Worm (Caenorhabditis elegans): ENCODE data around the gene ent-4.
A peak's percentile ranks its signal among the peaks of the same experiment; 100 is the strongest.

Gene ent-4

DNA sequence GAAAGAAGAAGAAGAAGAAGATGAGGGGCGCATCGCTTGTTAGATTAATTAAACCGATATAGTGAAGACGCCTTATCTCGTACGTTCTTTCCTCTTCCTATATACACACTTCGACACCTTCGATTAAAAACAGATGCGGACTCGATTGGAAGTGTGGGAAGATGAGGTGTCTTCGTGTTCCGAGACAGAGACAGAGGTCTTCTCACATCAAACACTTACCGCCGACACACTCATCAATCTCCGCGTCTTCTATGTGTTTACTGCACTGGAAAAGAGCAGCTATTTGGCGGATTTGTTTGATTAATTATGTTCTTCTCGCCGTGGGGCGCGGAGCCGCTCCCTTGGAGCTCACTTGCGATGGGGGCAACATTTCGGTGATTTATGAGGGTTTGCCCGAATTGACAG lies 27.3 kb upstream of the ent-4 start (continued):
- TF ChIP-seq hlh-11 (tag; optimal IDR thresholded peaks at IDR 0.05), result peak; percentile 18
- no peak for TF ChIP-seq lin-38 (GFP tag; IDR thresholded peaks at IDR 0.05)
- TF ChIP-seq nhr-48 (tag; optimal IDR thresholded peaks at IDR 0.05), result no peak
- TF ChIP-seq arid-1 (GFP tag; conservative IDR thresholded peaks at IDR 0.05), result no peak
- TF ChIP-seq hmg-1.1 (GFP tag; IDR thresholded peaks at IDR 0.05), result no peak
- TF ChIP-seq nhr-11 (tag; optimal IDR thresholded peaks at IDR 0.05), result peak; percentile 56
- no peak for TF ChIP-seq F10B5.3 (tag; optimal IDR thresholded peaks at IDR 0.05)
- no peak for TF ChIP-seq daf-8 (GFP tag; IDR thresholded peaks at IDR 0.05)
- no peak for TF ChIP-seq pha-4 (GFP tag; IDR thresholded peaks at IDR 0.05)
- no peak for TF ChIP-seq pha-4 (tag; optimal IDR thresholded peaks at IDR 0.05)
- no peak for TF ChIP-seq nhr-6 (tag; optimal IDR thresholded peaks at IDR 0.05)
- peak in 1 of 2 experiments; percentile 44 for TF ChIP-seq daf-16 (GFP tag; optimal IDR thresholded peaks at IDR 0.05)
- TF ChIP-seq daf-16 (tag; optimal IDR thresholded peaks at IDR 0.05), result no peak
- TF ChIP-seq set-16 (GFP tag; IDR thresholded peaks at IDR 0.05), result no peak
- TF ChIP-seq nhr-42 (GFP tag; IDR thresholded peaks at IDR 0.05), result no peak
- TF ChIP-seq snpc-1.2 (GFP tag; IDR thresholded peaks at IDR 0.05), result no peak
- no peak for TF ChIP-seq dmd-9 (GFP tag; IDR thresholded peaks at IDR 0.05)
- TF ChIP-seq Y5F2A.4 (GFP tag; optimal IDR thresholded peaks at IDR 0.05), result no peak
- TF ChIP-seq ztf-11 (tag; optimal IDR thresholded peaks at IDR 0.05), result no peak
- no peak for TF ChIP-seq daf-12 (tag; optimal IDR thresholded peaks at IDR 0.05)

ce11 chrIV:13700847-13701246 lies 25.9 kb upstream of the ent-4 start:
- TF ChIP-seq lin-38 (GFP tag; IDR thresholded peaks at IDR 0.05) (no peak), ceh-20 (GFP tag; IDR thresholded peaks at IDR 0.05) (no peak), dmd-8 (GFP tag; IDR thresholded peaks at IDR 0.05) (no peak), dmd-6 (GFP tag; IDR thresholded peaks at IDR 0.05) (no peak), mep-1 (tag; optimal IDR thresholded peaks at IDR 0.05) (peak; percentile 16), set-16 (GFP tag; IDR thresholded peaks at IDR 0.05) (no peak), dve-1 (tag; optimal IDR thresholded peaks at IDR 0.05; ENCODE audit: insufficient read depth) (no peak), T20F7.1 (GFP tag; optimal IDR thresholded peaks at IDR 0.05) (no peak), aha-1 (tag) (peak; percentile 50), daf-12 (tag; optimal IDR thresholded peaks at IDR 0.05) (no peak), skn-1 (tag; optimal IDR thresholded peaks at IDR 0.05) (no peak), nhr-237 (tag; optimal IDR thresholded peaks at IDR 0.05) (no peak), ceh-44 (GFP tag; IDR thresholded peaks at IDR 0.05) (no peak), nhr-76 (tag; optimal IDR thresholded peaks at IDR 0.05) (no peak), lin-39 (tag; optimal IDR thresholded peaks at IDR 0.05) (no peak), hlh-11 (tag; optimal IDR thresholded peaks at IDR 0.05) (no peak), gei-8 (GFP tag; optimal IDR thresholded peaks at IDR 0.05) (no peak)

DNA sequence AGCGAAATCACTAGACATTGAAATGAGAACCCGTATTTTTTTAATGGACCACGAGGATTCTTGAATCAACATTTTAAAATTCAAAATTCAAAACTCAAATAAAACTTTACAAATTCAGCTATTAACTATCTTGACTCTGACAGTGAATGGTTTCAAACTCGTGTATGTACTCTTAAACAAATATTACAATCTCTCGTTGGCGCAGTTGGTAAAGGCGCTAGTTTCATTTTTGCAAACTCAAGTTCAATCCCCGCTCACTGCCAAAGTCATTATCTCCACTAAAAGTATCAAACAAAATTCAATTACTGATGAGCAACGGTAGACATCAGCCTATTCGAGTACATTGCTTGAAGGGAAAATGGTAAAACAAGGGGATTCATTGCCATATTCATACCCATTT lies 25.3 kb upstream of the ent-4 start:
- no peak for TF ChIP-seq mdl-1 (tag; optimal IDR thresholded peaks at IDR 0.05)
- peak; percentile 34 for TF ChIP-seq mes-2 (tag; optimal IDR thresholded peaks at IDR 0.05; ENCODE audit: poor library complexity, severe bottlenecking)
- TF ChIP-seq Y5F2A.4 (GFP tag; optimal IDR thresholded peaks at IDR 0.05), result peak; percentile 42
- TF ChIP-seq F44E2.7 (GFP tag; IDR thresholded peaks at IDR 0.05), result 0 out of 2 replicates have a peak, but pooled peaks have one; percentile 58
- peak; percentile 86 for TF ChIP-seq lim-7 (GFP tag; IDR thresholded peaks at IDR 0.05)
- TF ChIP-seq pha-4 (GFP tag; IDR thresholded peaks at IDR 0.05), result peak; percentile 58; the same call in 1 of the 2 replicates
- no peak for TF ChIP-seq pha-4 (tag; optimal IDR thresholded peaks at IDR 0.05)
- TF ChIP-seq nhr-48 (tag; optimal IDR thresholded peaks at IDR 0.05), result no peak
- peak in 1 of 2 experiments; percentile 58 for TF ChIP-seq daf-16 (GFP tag; optimal IDR thresholded peaks at IDR 0.05)
- peak; percentile 23 for TF ChIP-seq daf-16 (tag; optimal IDR thresholded peaks at IDR 0.05)
- 0 out of 2 replicates have a peak, but pooled peaks have one; percentile 49 for TF ChIP-seq madf-9 (GFP tag; conservative IDR thresholded peaks at IDR 0.05)
- TF ChIP-seq ztf-7 (tag; optimal IDR thresholded peaks at IDR 0.05), result peak; percentile 54
- TF ChIP-seq madf-5 (GFP tag; IDR thresholded peaks at IDR 0.05), result peak; percentile 26 to 45; a peak in 1 of 4 replicates
- 0 out of 2 replicates have a peak, but pooled peaks have one; percentile 55 for TF ChIP-seq Y48G9A.11 (GFP tag; IDR thresholded peaks at IDR 0.05)
- no peak for TF ChIP-seq tra-1 (GFP tag; IDR thresholded peaks at IDR 0.05)
- peak; percentile 74; the same call in 1 of the 2 replicates for TF ChIP-seq dmd-8 (GFP tag; IDR thresholded peaks at IDR 0.05)
- TF ChIP-seq vab-7 (GFP tag; IDR thresholded peaks at IDR 0.05), result peak; percentile 63; the same call in 1 of the 2 replicates
- 0 out of 2 replicates have a peak, but pooled peaks have one; percentile 11 for TF ChIP-seq zfp-3 (GFP tag; conservative IDR thresholded peaks at IDR 0.05)
- peak; percentile 58 for TF ChIP-seq lin-38 (GFP tag; IDR thresholded peaks at IDR 0.05)
- TF ChIP-seq aha-1 (tag), result peak; percentile 77
- TF ChIP-seq mxl-3 (GFP tag; optimal IDR thresholded peaks at IDR 0.05), result peak; percentile 2
- no peak for TF ChIP-seq lin-1 (GFP tag; IDR thresholded peaks at IDR 0.05)
- peak; percentile 96 for TF ChIP-seq snpc-1.2 (GFP tag; IDR thresholded peaks at IDR 0.05)
- no peak for TF ChIP-seq hmg-1.1 (GFP tag; IDR thresholded peaks at IDR 0.05)

Data from whole organism, L4 larva.